Worm (Caenorhabditis elegans): Measurements from ENCODE around the gene Y55F3C.9.

The Y55F3C.9 gene

DNA sequence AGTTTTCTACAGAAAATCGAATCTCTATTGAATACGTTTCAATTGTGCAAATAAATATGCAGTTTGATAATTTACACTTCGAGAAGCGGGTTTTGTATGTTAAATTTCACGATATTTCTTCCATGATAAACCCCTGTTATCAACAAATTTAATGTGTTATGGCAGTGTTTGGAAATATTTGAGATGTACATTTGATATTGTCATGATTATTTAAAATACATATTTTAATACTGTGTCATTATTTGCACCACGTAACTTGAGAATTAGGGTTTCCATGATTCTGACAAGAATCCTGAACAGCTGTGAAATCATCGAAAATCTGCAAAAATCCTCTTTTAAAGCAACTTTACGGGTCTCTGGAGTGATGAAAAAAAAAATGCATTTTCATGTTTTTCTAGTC, 57.5 kb downstream of the Y55F3C.9 start, which contains the start of gene K11H12.11:
Gene K11H12.11 (minus strand): TSS at position 101 of the 400 bp plus-strand sequence.
- TF ChIP-seq nhr-85 (tag) (peak; percentile 6), lin-15B (tag; optimal IDR thresholded peaks at IDR 0.05) (no peak), efl-1 (optimal IDR thresholded peaks at IDR 0.05) (no peak), efl-1 (GFP tag; optimal IDR thresholded peaks at IDR 0.05 in 1 of 2) (peak in 1 of 2 experiments; percentile 35)

All from whole organism, L1 larva.